Worm (Caenorhabditis elegans) whole organism, young adult: ENCODE results near the gene mpk-1.

Experiments
- B0019.2 ChIP-seq: fragments of 200-800 bp; sonication (Bioruptor generic); conservative IDR thresholded peaks from 2 replicates; pipeline ENCODE4 v1.3.6; 2022; ENCODE audit warnings: missing genetic modification reagents, missing genetic modification characterization, missing compliant biosample characterization
- B0035.1 ChIP-seq: sonication (generic microtip); optimal IDR thresholded peaks from 2 replicates; lab custom pipeline; 2016; ENCODE audit warnings: missing genetic modification characterization, mild to moderate bottlenecking, missing compliant biosample characterization, missing genotype, missing genetic modification reagents
- B0261.1 ChIP-seq: sonication (generic microtip); optimal IDR thresholded peaks from 2 replicates; lab custom pipeline; 2016; ENCODE audit warnings: mild to moderate bottlenecking, missing genetic modification characterization, moderate library complexity, missing compliant biosample characterization
- B0336.3 ChIP-seq: fragments of 200-800 bp; sonication (Bioruptor generic); IDR thresholded peaks from 2 replicates; pipeline ENCODE4 v1.3.6; 2022; ENCODE audit warnings: missing genetic modification characterization, missing compliant biosample characterization
- C17E4.6 ChIP-seq: fragments of 200-800 bp; sonication (Bioruptor generic); IDR thresholded peaks from 2 replicates; pipeline ENCODE4 v1.3.6; 2022; ENCODE audit warnings: missing genetic modification reagents, missing genetic modification characterization, missing compliant biosample characterization
- D2030.7 ChIP-seq: fragments of 200-800 bp; sonication (Bioruptor generic); IDR thresholded peaks from 2 replicates; pipeline ENCODE4 v1.3.6; 2022; ENCODE audit warnings: missing genetic modification reagents, missing genetic modification characterization, missing compliant biosample characterization
- F22D6.2 ChIP-seq: sonication (generic microtip); optimal IDR thresholded peaks from 2 replicates; lab custom pipeline; 2016; ENCODE audit warnings: mild to moderate bottlenecking, missing genetic modification characterization, missing compliant biosample characterization
- F23B12.7 ChIP-seq: sonication (generic microtip); optimal IDR thresholded peaks from 2 replicates; lab custom pipeline; 2017; ENCODE audit warnings: missing genetic modification characterization, mild to moderate bottlenecking, missing compliant biosample characterization, antibody characterized with exemption, moderate library complexity; ENCODE audit not compliant: insufficient read depth
- F37B4.10 ChIP-seq: fragments of 200-800 bp; sonication (Bioruptor generic); IDR thresholded peaks from 2 replicates; pipeline ENCODE4 v1.3.6; 2022; ENCODE audit warnings: missing genetic modification characterization, missing compliant biosample characterization
- F49E8.2 ChIP-seq: sonication (generic microtip); optimal IDR thresholded peaks from 3 replicates; lab custom pipeline; 2017; ENCODE audit warnings: missing genetic modification characterization, mild to moderate bottlenecking, missing compliant biosample characterization, antibody characterized with exemption, moderate library complexity; ENCODE audit not compliant: insufficient read depth
- F57A8.1 ChIP-seq: fragments of 200-800 bp; sonication (Bioruptor generic); optimal IDR thresholded peaks from 2 replicates; lab custom pipeline; 2018; ENCODE audit warnings: mild to moderate bottlenecking, missing genetic modification characterization, moderate library complexity, missing compliant biosample characterization
- Y53F4B.3 ChIP-seq: fragments of 200-800 bp; sonication (Bioruptor generic); IDR thresholded peaks from 2 replicates; pipeline ENCODE4 v1.3.6; 2022; ENCODE audit warnings: missing genetic modification reagents, missing genetic modification characterization, missing compliant biosample characterization
- Y56A3A.18 ChIP-seq: fragments of 200-800 bp; sonication (Bioruptor generic); IDR thresholded peaks from 2 replicates; pipeline ENCODE4 v1.3.6; 2022; ENCODE audit warnings: missing genetic modification reagents, missing genetic modification characterization, missing compliant biosample characterization
- Y67H2A.10 ChIP-seq: fragments of 200-800 bp; sonication (Bioruptor generic); conservative IDR thresholded peaks from 2 replicates; pipeline ENCODE4 v1.3.6; 2022; ENCODE audit warnings: missing genetic modification reagents, missing genetic modification characterization, missing compliant biosample characterization
- Y95B8A.8 ChIP-seq: fragments of 200-800 bp; sonication (Bioruptor generic); IDR thresholded peaks from 2 replicates; pipeline ENCODE4 v1.3.6; 2022; ENCODE audit warnings: missing genetic modification reagents, missing genetic modification characterization, missing compliant biosample characterization
- ZK185.1 ChIP-seq: sonication (generic microtip); optimal IDR thresholded peaks from 2 replicates; lab custom pipeline; 2016; ENCODE audit warnings: mild to moderate bottlenecking, missing genetic modification characterization, missing compliant biosample characterization; ENCODE audit not compliant: poor library complexity, severe bottlenecking
- athp-1 ChIP-seq: sonication (generic microtip); optimal IDR thresholded peaks from 2 replicates; lab custom pipeline; 2017; ENCODE audit warnings: mild to moderate bottlenecking, missing genetic modification characterization, missing compliant biosample characterization
- attf-3 ChIP-seq: fragments of 200-800 bp; sonication (Bioruptor generic); conservative IDR thresholded peaks from 2 replicates; pipeline ENCODE4 v1.3.6; 2022; ENCODE audit warnings: missing genetic modification reagents, missing genetic modification characterization, missing compliant biosample characterization
- attf-5 ChIP-seq: fragments of 200-800 bp; sonication (Bioruptor generic); optimal IDR thresholded peaks from 2 replicates; lab custom pipeline; 2018; ENCODE audit warnings: mild to moderate bottlenecking, missing genetic modification characterization, missing compliant biosample characterization
- ceh-100 ChIP-seq: fragments of 200-800 bp; sonication (Bioruptor generic); IDR thresholded peaks from 2 replicates; pipeline ENCODE4 v1.3.6; 2022; ENCODE audit warnings: missing genetic modification reagents, missing genetic modification characterization, missing compliant biosample characterization
- chd-7 ChIP-seq: sonication (generic microtip); optimal IDR thresholded peaks from 2 replicates; lab custom pipeline; 2016; ENCODE audit warnings: mild to moderate bottlenecking, missing genetic modification characterization, moderate library complexity, missing compliant biosample characterization
- egrh-3 ChIP-seq: fragments of 200-800 bp; sonication (Bioruptor generic); IDR thresholded peaks from 2 replicates; pipeline ENCODE4 v1.3.6; 2022; ENCODE audit warnings: missing genetic modification reagents, missing genetic modification characterization, missing compliant biosample characterization
- gei-17 ChIP-seq: fragments of 200-800 bp; sonication (Bioruptor generic); optimal IDR thresholded peaks from 2 replicates; lab custom pipeline; 2018; ENCODE audit warnings: mild to moderate bottlenecking, missing genetic modification characterization, missing compliant biosample characterization
- him-1 ChIP-seq: sonication (generic microtip); optimal IDR thresholded peaks from 2 replicates; lab custom pipeline; 2016; ENCODE audit warnings: missing genotype, missing genetic modification reagents, missing genetic modification characterization, missing compliant biosample characterization
- hmg-1.2 ChIP-seq: fragments of 200-800 bp; sonication (Bioruptor generic); IDR thresholded peaks from 2 replicates; pipeline ENCODE4 v1.3.6; 2022; ENCODE audit warnings: missing genetic modification reagents, missing genetic modification characterization, missing compliant biosample characterization
- hsf-1 ChIP-seq: fragments of 200-800 bp; sonication (Bioruptor generic); IDR thresholded peaks from 2 replicates; pipeline ENCODE4 v1.3.6; 2022; ENCODE audit warnings: missing genetic modification reagents, missing genetic modification characterization, missing compliant biosample characterization
- lag-1 ChIP-seq: fragments of 200-800 bp; sonication (Bioruptor generic); IDR thresholded peaks from 2 replicates; pipeline ENCODE4 v1.3.6; 2022; ENCODE audit warnings: missing genetic modification reagents, missing genetic modification characterization, missing compliant biosample characterization
- lin-35 ChIP-seq, 3 experiments: fragments of 150-350 bp in 2 of 3; sonication (generic microtip) in 1 of 3; optimal IDR thresholded peaks; 2 replicates each; lab custom pipeline; 2014 to 2018; ENCODE audit warnings: missing biosample characterization in 3 of 3, missing genetic modification characterization in 3 of 3, missing genetic modification reagents in 3 of 3
- lin-54 ChIP-seq: fragments of 200-800 bp; sonication (Bioruptor generic); optimal IDR thresholded peaks from 2 replicates; lab custom pipeline; 2018; ENCODE audit warnings: mild to moderate bottlenecking, missing genetic modification characterization, missing compliant biosample characterization
- lir-1 ChIP-seq: fragments of 200-800 bp; sonication (Bioruptor generic); conservative IDR thresholded peaks from 2 replicates; pipeline ENCODE4 v1.3.6; 2022; ENCODE audit warnings: missing genetic modification reagents, missing genetic modification characterization, missing compliant biosample characterization
- lsy-27 ChIP-seq: sonication (generic microtip); optimal IDR thresholded peaks from 2 replicates; lab custom pipeline; 2017; ENCODE audit warnings: missing genetic modification characterization, mild to moderate bottlenecking, missing compliant biosample characterization, antibody characterized with exemption, missing genotype, borderline replicate concordance; ENCODE audit not compliant: insufficient read depth
- madf-3 ChIP-seq: fragments of 200-800 bp; sonication (Bioruptor generic); IDR thresholded peaks from 2 replicates; pipeline ENCODE4 v1.3.6; 2022; ENCODE audit warnings: missing genetic modification reagents, missing genetic modification characterization, missing compliant biosample characterization
- madf-8 ChIP-seq: fragments of 200-800 bp; sonication (Bioruptor generic); conservative IDR thresholded peaks from 2 replicates; pipeline ENCODE4 v1.3.6; 2022; ENCODE audit warnings: missing genetic modification reagents, missing genetic modification characterization, missing compliant biosample characterization
- mcd-1 ChIP-seq: fragments of 200-800 bp; sonication (Bioruptor generic); IDR thresholded peaks from 2 replicates; pipeline ENCODE4 v1.3.6; 2022; ENCODE audit warnings: missing genetic modification reagents, missing genetic modification characterization, missing compliant biosample characterization
- mel-28 ChIP-seq: sonication (generic microtip); optimal IDR thresholded peaks from 2 replicates; lab custom pipeline; 2016; ENCODE audit warnings: borderline replicate concordance, mild to moderate bottlenecking, missing genetic modification characterization, missing compliant biosample characterization
- mes-4 ChIP-seq: sonication (generic microtip); optimal IDR thresholded peaks from 2 replicates; lab custom pipeline; 2016; ENCODE audit warnings: missing genotype, missing genetic modification characterization, missing compliant biosample characterization
- nhr-120 ChIP-seq: fragments of 200-800 bp; sonication (Bioruptor generic); IDR thresholded peaks from 2 replicates; pipeline ENCODE4 v1.3.6; 2022; ENCODE audit warnings: missing genetic modification characterization, missing compliant biosample characterization
- nhr-179 ChIP-seq: sonication (generic microtip); optimal IDR thresholded peaks from 2 replicates; lab custom pipeline; 2016; ENCODE audit warnings: mild to moderate bottlenecking, missing genetic modification characterization, missing compliant biosample characterization
- nhr-80 ChIP-seq: sonication (generic microtip); optimal IDR thresholded peaks from 2 replicates; lab custom pipeline; 2016; ENCODE audit warnings: missing genetic modification characterization, missing compliant biosample characterization
- nhr-90 ChIP-seq: sonication (generic microtip); optimal IDR thresholded peaks from 2 replicates; lab custom pipeline; 2016; ENCODE audit warnings: missing genotype, mild to moderate bottlenecking, missing genetic modification characterization, missing compliant biosample characterization
- rpc-1 ChIP-seq, 2 experiments: fragments of 150-350 bp in 1 of 2; sonication (generic microtip) in 1 of 2; optimal IDR thresholded peaks; 2 replicates each; lab custom pipeline; 2014 to 2018; ENCODE audit warnings: missing biosample characterization in 1 of 2, missing genetic modification characterization in 1 of 2, missing genetic modification reagents in 1 of 2, missing genotype in 1 of 2
- tbp1 ChIP-seq: fragments of 200-800 bp; sonication (Bioruptor generic); optimal IDR thresholded peaks from 2 replicates; lab custom pipeline; 2018; ENCODE audit warnings: mild to moderate bottlenecking, missing genetic modification characterization, missing compliant biosample characterization
- tbx-9 ChIP-seq: sonication (generic microtip); optimal IDR thresholded peaks from 2 replicates; lab custom pipeline; 2016; ENCODE audit warnings: borderline replicate concordance, missing genetic modification characterization, inconsistent platforms, missing compliant biosample characterization
- ztf-18 ChIP-seq: sonication (generic microtip); optimal IDR thresholded peaks from 2 replicates; lab custom pipeline; 2016; ENCODE audit warnings: missing genotype, mild to moderate bottlenecking, missing genetic modification characterization, missing compliant biosample characterization
- ztf-22 ChIP-seq: fragments of 200-800 bp; sonication (Bioruptor generic); optimal IDR thresholded peaks from 2 replicates; lab custom pipeline; 2018; ENCODE audit warnings: mild to moderate bottlenecking, missing genetic modification characterization, moderate library complexity, missing compliant biosample characterization
- ztf-26 ChIP-seq: sonication (generic microtip); optimal IDR thresholded peaks from 2 replicates; lab custom pipeline; 2017; ENCODE audit warnings: missing genetic modification characterization, missing compliant biosample characterization
- ztf-3 ChIP-seq: fragments of 200-800 bp; sonication (Bioruptor generic); optimal IDR thresholded peaks from 2 replicates; lab custom pipeline; 2018; ENCODE audit warnings: mild to moderate bottlenecking, missing genetic modification characterization, missing compliant biosample characterization

The mpk-1 gene

ce11 chrIII:4176109-4176596 is 51.8 kb downstream of the mpk-1 start, which contains the start of the genes hrde-1 and C16C10.13 (continued):
- peak; percentile 98 for TF ChIP-seq madf-8
- no peak for TF ChIP-seq ZK185.1 (tag; lab: Kevin White, UChicago)
- no peak for TF ChIP-seq nhr-179
- TF ChIP-seq Y67H2A.10, result no peak
- no peak for TF ChIP-seq Y53F4B.3 (GFP tag; lab: Robert Waterston, UW)
- TF ChIP-seq madf-3 (GFP tag; lab: Robert Waterston, UW), result peak; percentile 87
- peak; percentile 91 for TF ChIP-seq D2030.7 (GFP tag; lab: Robert Waterston, UW)
- no peak for TF ChIP-seq attf-5 (GFP tag; lab: Kevin White, UChicago)
- TF ChIP-seq ztf-26 (tag; lab: Kevin White, UChicago), result no peak
- TF ChIP-seq nhr-80 (tag; lab: Kevin White, UChicago), result no peak
- TF ChIP-seq hmg-1.2 (GFP tag; lab: Robert Waterston, UW), result peak; percentile 23; the same call in 1 of the 2 replicates
- TF ChIP-seq lin-54 (GFP tag; lab: Kevin White, UChicago), result peak; percentile 88
- TF ChIP-seq Y56A3A.18 (GFP tag; lab: Robert Waterston, UW), result no peak
- no peak for TF ChIP-seq lin-35 (GFP tag; optimal IDR thresholded peaks at IDR 0.05; lab: Kevin White, UChicago)
- TF ChIP-seq mel-28 (tag; lab: Kevin White, UChicago), result no peak
- no peak for TF ChIP-seq F57A8.1 (GFP tag; lab: Kevin White, UChicago)
- TF ChIP-seq F49E8.2, result peak; percentile 93
- TF ChIP-seq F23B12.7 (tag; lab: Kevin White, UChicago), result peak; percentile 14
- no peak for TF ChIP-seq F22D6.2
- TF ChIP-seq C17E4.6, result peak; percentile 66; the same call in 1 of the 2 replicates
- no peak for TF ChIP-seq egrh-3
- TF ChIP-seq mes-4 (tag; lab: Kevin White, UChicago), result no peak
- no peak for TF ChIP-seq attf-3 (GFP tag; lab: Robert Waterston, UW)
- peak; percentile 49 for TF ChIP-seq tbp1 (GFP tag; lab: Kevin White, UChicago)
- no peak for TF ChIP-seq chd-7 (tag; lab: Kevin White, UChicago)
- no peak for TF ChIP-seq tbx-9 (tag; lab: Kevin White, UChicago)
- peak; percentile 99 for TF ChIP-seq hsf-1 (GFP tag; lab: Robert Waterston, UW)
- no peak; the same call in 1 of the 2 replicates for TF ChIP-seq lir-1 (GFP tag; lab: Robert Waterston, UW)
- TF ChIP-seq ceh-100 (GFP tag; lab: Robert Waterston, UW), result no peak
- TF ChIP-seq B0019.2 (GFP tag; lab: Robert Waterston, UW), result peak; percentile 82
- TF ChIP-seq B0336.3 (GFP tag; lab: Robert Waterston, UW), result no peak
- peak; percentile 65; the same call in 1 of the 2 replicates for TF ChIP-seq Y95B8A.8 (GFP tag; lab: Robert Waterston, UW)
- TF ChIP-seq lsy-27, result peak; percentile 21
- peak; percentile 7 for TF ChIP-seq ztf-18 (tag; lab: Kevin White, UChicago)
- peak; percentile 21 for TF ChIP-seq rpc-1 (optimal IDR thresholded peaks at IDR 0.05; lab: Kevin White, UChicago)
- no peak for TF ChIP-seq rpc-1 (tag; optimal IDR thresholded peaks at IDR 0.05; lab: Kevin White, UChicago)
- no peak for TF ChIP-seq nhr-120 (GFP tag; lab: Robert Waterston, UW)
- TF ChIP-seq athp-1 (tag; lab: Kevin White, UChicago), result peak; percentile 70
- TF ChIP-seq him-1 (tag; lab: Kevin White, UChicago), result peak; percentile 51
- TF ChIP-seq ztf-3 (GFP tag; lab: Kevin White, UChicago), result no peak
- no peak for TF ChIP-seq ztf-22
- TF ChIP-seq B0035.1 (tag; lab: Kevin White, UChicago), result no peak
- TF ChIP-seq gei-17 (GFP tag; lab: Kevin White, UChicago), result no peak
- no peak for TF ChIP-seq nhr-90 (tag; lab: Kevin White, UChicago)
- TF ChIP-seq F37B4.10 (GFP tag; lab: Robert Waterston, UW), result no peak
- no peak for TF ChIP-seq B0261.1 (tag; lab: Kevin White, UChicago)
- peak; percentile 89 for TF ChIP-seq mcd-1 (GFP tag; lab: Robert Waterston, UW)
- TF ChIP-seq lag-1 (GFP tag; lab: Robert Waterston, UW), result no peak
